Worm (Caenorhabditis elegans) whole organism, L1 larva: ENCODE results near the gene Y46E12BL.2.

Experiments used
- alr-1 ChIP-seq: fragments of 200-800 bp; sonication (Bioruptor generic); optimal IDR thresholded peaks from 2 replicates; lab custom pipeline; 2018; ENCODE audit warnings: borderline replicate concordance, mild to moderate bottlenecking, missing genetic modification characterization, missing compliant biosample characterization
- egl-27 ChIP-seq, 2 experiments: fragments of 150-350 bp in 1 of 2; sonication (generic microtip); optimal IDR thresholded peaks; 3 replicates each; lab custom pipeline; 2017 to 2018; ENCODE audit warnings: missing biosample characterization in 2 of 2, missing genetic modification characterization in 2 of 2, missing genetic modification reagents in 2 of 2
- lsy-2 ChIP-seq, 2 experiments: fragments of 150-350 bp; optimal IDR thresholded peaks; 2 replicates each; lab custom pipeline; 2014; ENCODE audit warnings: missing biosample characterization in 2 of 2, missing genetic modification characterization in 2 of 2
- nhr-237 ChIP-seq: fragments of 150-350 bp; optimal IDR thresholded peaks from 2 replicates; lab custom pipeline; 2014; ENCODE audit warnings: missing biosample characterization, missing genetic modification characterization
- nhr-77 ChIP-seq: fragments of 150-350 bp; optimal IDR thresholded peaks from 2 replicates; lab custom pipeline; 2014; ENCODE audit warnings: missing biosample characterization, missing genetic modification characterization
- sox-4 ChIP-seq: sonication (generic microtip); optimal IDR thresholded peaks from 2 replicates; lab custom pipeline; 2016; ENCODE audit warnings: missing genetic modification characterization, missing compliant biosample characterization
- zag-1 ChIP-seq: fragments of 150-350 bp; optimal IDR thresholded peaks from 2 replicates; lab custom pipeline; 2014; ENCODE audit warnings: missing biosample characterization, missing genetic modification characterization
- ztf-11 ChIP-seq, 2 experiments: sonication (generic microtip); optimal IDR thresholded peaks; 2 replicates each; lab custom pipeline; 2016 to 2017; ENCODE audit warnings: missing genetic modification characterization in 2 of 2, missing biosample characterization in 1 of 2, missing compliant biosample characterization in 1 of 2

DNA sequence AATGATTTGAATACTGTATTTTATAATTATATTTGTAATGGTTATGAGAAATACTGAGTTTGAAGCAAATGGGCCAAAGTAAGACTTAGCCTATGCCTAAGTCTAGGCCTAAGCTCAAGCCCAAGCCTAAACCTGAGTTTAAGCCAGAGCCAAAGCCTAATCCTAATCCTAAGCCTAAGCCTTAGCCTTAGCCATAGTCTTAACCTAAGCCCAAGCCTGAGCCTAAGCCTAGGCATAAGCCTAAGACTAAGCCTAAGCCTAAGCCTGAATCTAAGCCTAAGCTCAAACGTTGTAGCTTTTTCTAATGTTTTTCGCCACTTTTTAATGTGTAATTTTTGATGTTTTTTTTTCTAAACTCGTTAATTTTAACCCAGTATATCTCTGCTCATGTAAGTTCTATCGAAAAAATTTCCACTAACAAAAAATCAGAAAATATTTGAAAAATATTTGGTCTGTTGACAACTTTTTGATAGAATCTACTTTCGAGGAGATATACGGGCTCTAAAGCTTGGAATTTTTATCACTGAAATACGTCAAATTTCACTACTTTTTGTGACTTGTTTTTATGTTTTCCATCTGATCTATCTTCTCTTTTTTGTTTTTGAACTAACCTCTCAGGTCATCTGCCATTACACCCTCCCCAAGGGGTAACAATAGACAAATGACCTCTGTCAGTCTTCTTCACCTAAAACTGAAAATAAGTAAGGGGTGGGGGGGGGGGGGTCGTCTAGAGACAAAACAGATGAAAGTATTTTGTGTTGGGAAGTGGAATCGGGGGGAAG, 28.5 kb upstream of the Y46E12BL.2 start:
- no peak for TF ChIP-seq nhr-77
- no peak for TF ChIP-seq alr-1 (tag; lab: Kevin White, UChicago)
- no peak for TF ChIP-seq nhr-237 (tag; lab: Kevin White, UChicago)
- TF ChIP-seq sox-4 (tag; lab: Kevin White, UChicago) = no peak
- TF ChIP-seq lsy-2 (tag; optimal IDR thresholded peaks at IDR 0.05; lab: Kevin White, UChicago) = no peak
- TF ChIP-seq ztf-11 (tag; optimal IDR thresholded peaks at IDR 0.05; lab: Kevin White, UChicago) = no peak
- TF ChIP-seq zag-1 (tag; lab: Kevin White, UChicago) = no peak
- TF ChIP-seq egl-27 (tag; optimal IDR thresholded peaks at IDR 0.05; lab: Kevin White, UChicago) = no peak
